Fruit fly (Drosophila melanogaster) whole organism, embryonic: ENCODE data around the gene CG14125.

Experiments used
- Blimp-1 ChIP-seq: fragments of 200-800 bp; sonication (Bioruptor generic); optimal IDR thresholded peaks from 3 replicates; lab custom pipeline; 2018; ENCODE audit warnings: missing biosample characterization, missing genetic modification characterization, mild to moderate bottlenecking, moderate library complexity, missing genetic modification reagents
- CG10274 ChIP-seq: fragments of 200-800 bp; sonication (Bioruptor generic); optimal IDR thresholded peaks from 3 replicates; lab custom pipeline; 2017; ENCODE audit warnings: missing biosample characterization, mild to moderate bottlenecking, missing genetic modification characterization
- CG11247 ChIP-seq: fragments of 200-800 bp; sonication (Bioruptor generic); IDR thresholded peaks from 2 replicates; pipeline ENCODE4 v1.3.6; 2022; ENCODE audit warnings: missing biosample characterization, missing genetic modification characterization
- CG12236 ChIP-seq: fragments of 200-800 bp; sonication (Bioruptor generic); optimal IDR thresholded peaks from 2 replicates; lab custom pipeline; 2016; ENCODE audit warnings: missing biosample characterization, missing genetic modification characterization
- CG13287 ChIP-seq: fragments of 200-800 bp; sonication (Bioruptor generic); IDR thresholded peaks from 2 replicates; pipeline ENCODE4 v1.3.6; 2022; ENCODE audit warnings: missing biosample characterization, missing genetic modification characterization; ENCODE audit not compliant: partially characterized antibody
- CG14860 ChIP-seq: fragments of 200-800 bp; sonication (Bioruptor generic); IDR thresholded peaks from 3 replicates; pipeline ENCODE4 v1.3.6; 2022; ENCODE audit warnings: missing biosample characterization, missing genetic modification characterization; ENCODE audit not compliant: partially characterized antibody
- CG15073 ChIP-seq: fragments of 200-800 bp; sonication (Bioruptor generic); optimal IDR thresholded peaks from 2 replicates; lab custom pipeline; 2016; ENCODE audit warnings: missing biosample characterization, missing genetic modification characterization
- CG15479 ChIP-seq: fragments of 200-800 bp; sonication (Bioruptor generic); optimal IDR thresholded peaks from 3 replicates; lab custom pipeline; 2019; ENCODE audit warnings: missing biosample characterization, mild to moderate bottlenecking, missing genetic modification characterization, moderate library complexity
- CG17328 ChIP-seq: fragments of 200-800 bp; sonication (Bioruptor generic); IDR thresholded peaks from 2 replicates; pipeline ENCODE4 v1.3.6; 2022; ENCODE audit warnings: missing biosample characterization, missing genetic modification characterization
- CG3838 ChIP-seq: fragments of 200-800 bp; sonication (Bioruptor generic); optimal IDR thresholded peaks from 3 replicates; lab custom pipeline; 2016; ENCODE audit warnings: missing biosample characterization, missing genetic modification characterization
- CG6689 ChIP-seq: fragments of 200-800 bp; sonication (Bioruptor generic); IDR thresholded peaks from 2 replicates; pipeline ENCODE4 v1.3.6; 2022; ENCODE audit warnings: missing biosample characterization, missing genetic modification characterization
- CG6854 ChIP-seq: fragments of 200-800 bp; sonication (Bioruptor generic); optimal IDR thresholded peaks from 3 replicates; lab custom pipeline; 2017; ENCODE audit warnings: missing biosample characterization, mild to moderate bottlenecking, missing genetic modification characterization
- CG7271 ChIP-seq: fragments of 200-800 bp; sonication (Bioruptor generic); optimal IDR thresholded peaks from 2 replicates; lab custom pipeline; 2018; ENCODE audit warnings: missing biosample characterization, mild to moderate bottlenecking, missing genetic modification characterization, moderate library complexity
- CG7745 ChIP-seq: fragments of 200-800 bp; sonication (Bioruptor generic); optimal IDR thresholded peaks from 2 replicates; lab custom pipeline; 2018; ENCODE audit warnings: missing biosample characterization, mild to moderate bottlenecking, missing genetic modification characterization, moderate library complexity
- CG7928 ChIP-seq: fragments of 200-800 bp; sonication (Bioruptor generic); optimal IDR thresholded peaks from 2 replicates; lab custom pipeline; 2017; ENCODE audit warnings: missing biosample characterization, mild to moderate bottlenecking, missing genetic modification characterization
- CG8478 ChIP-seq: fragments of >200 bp; optimal IDR thresholded peaks from 2 replicates; lab custom pipeline; 2018
- D ChIP-seq, 2 experiments: fragments of 200-800 bp in 1 of 2; fragments of >200 bp in 1 of 2; sonication (Bioruptor generic) in 1 of 2; optimal IDR thresholded peaks; 2 replicates in 1 of 2; 3 replicates in 1 of 2; lab custom pipeline; 2017; ENCODE audit warnings: mild to moderate bottlenecking in 1 of 2, missing biosample characterization in 1 of 2, missing genetic modification characterization in 1 of 2, missing genetic modification reagents in 1 of 2
- Deaf1 ChIP-seq: fragments of 200-800 bp; optimal IDR thresholded peaks from 3 replicates; lab custom pipeline; 2019; ENCODE audit warnings: missing biosample characterization, mild to moderate bottlenecking, missing genetic modification characterization, moderate library complexity
- Eip74EF ChIP-seq, 2 experiments: fragments of 200-800 bp in 1 of 2; fragments of >200 bp in 1 of 2; sonication (Bioruptor generic) in 1 of 2; optimal IDR thresholded peaks; 2 replicates each; lab custom pipeline; 2017 to 2019; ENCODE audit warnings: missing biosample characterization in 2 of 2, missing genetic modification characterization in 2 of 2, mild to moderate bottlenecking in 1 of 2, moderate library complexity in 1 of 2
- Fer3 ChIP-seq: fragments of 200-800 bp; sonication (Bioruptor generic); optimal IDR thresholded peaks from 2 replicates; lab custom pipeline; 2018; ENCODE audit warnings: missing biosample characterization, mild to moderate bottlenecking, missing genetic modification characterization, moderate library complexity
- Gsc ChIP-seq: fragments of 200-800 bp; sonication (Bioruptor generic); IDR thresholded peaks from 2 replicates; pipeline ENCODE4 v1.3.6; 2022; ENCODE audit warnings: missing biosample characterization, missing genetic modification characterization
- H15 ChIP-seq: fragments of 200-800 bp; sonication (Bioruptor generic); IDR thresholded peaks from 3 replicates; pipeline ENCODE4 v1.3.6; 2022; ENCODE audit warnings: missing biosample characterization, missing genetic modification characterization
- HLH54F ChIP-seq: fragments of 200-800 bp; sonication (Bioruptor generic); optimal IDR thresholded peaks from 3 replicates; lab custom pipeline; 2016; ENCODE audit warnings: missing biosample characterization, missing genetic modification characterization
- Kr ChIP-seq: fragments of 200-800 bp; sonication (Bioruptor generic); optimal IDR thresholded peaks from 2 replicates; lab custom pipeline; 2017; ENCODE audit warnings: missing biosample characterization, mild to moderate bottlenecking, missing genetic modification characterization
- Nf-YA ChIP-seq: fragments of 200-800 bp; sonication (Bioruptor generic); IDR thresholded peaks from 2 replicates; pipeline ENCODE4 v1.3.6; 2022; ENCODE audit warnings: missing biosample characterization, missing genetic modification characterization
- Nf-YB ChIP-seq: fragments of 200-800 bp; sonication (Bioruptor generic); optimal IDR thresholded peaks from 3 replicates; lab custom pipeline; 2019; ENCODE audit warnings: missing biosample characterization, mild to moderate bottlenecking, missing genetic modification characterization, moderate library complexity
- Nf-YC ChIP-seq: fragments of 200-800 bp; optimal IDR thresholded peaks from 3 replicates; lab custom pipeline; 2019; ENCODE audit warnings: missing biosample characterization, mild to moderate bottlenecking, missing genetic modification characterization, moderate library complexity
- NfI ChIP-seq: fragments of 200-800 bp; sonication (Bioruptor generic); optimal IDR thresholded peaks from 3 replicates; lab custom pipeline; 2018; ENCODE audit warnings: missing biosample characterization, mild to moderate bottlenecking, missing genetic modification characterization, moderate library complexity
- PHDP ChIP-seq: fragments of 200-800 bp; sonication (Bioruptor generic); optimal IDR thresholded peaks from 3 replicates; lab custom pipeline; 2018; ENCODE audit warnings: missing biosample characterization, mild to moderate bottlenecking, missing genetic modification characterization, moderate library complexity
- Ptx1 ChIP-seq: fragments of 200-800 bp; sonication (Bioruptor generic); IDR thresholded peaks from 2 replicates; pipeline ENCODE4 v1.3.6; 2022; ENCODE audit warnings: missing biosample characterization, missing genetic modification characterization
- Scr ChIP-seq: fragments of 200-800 bp; sonication (Bioruptor generic); IDR thresholded peaks from 2 replicates; pipeline ENCODE4 v1.3.6; 2022; ENCODE audit warnings: missing biosample characterization, missing genetic modification characterization; ENCODE audit not compliant: partially characterized antibody
- Usf ChIP-seq: fragments of 200-800 bp; sonication (Bioruptor generic); optimal IDR thresholded peaks from 2 replicates; lab custom pipeline; 2017; ENCODE audit warnings: missing genotype, missing biosample characterization, missing genetic modification characterization
- btn ChIP-seq: fragments of 200-800 bp; sonication (Bioruptor generic); optimal IDR thresholded peaks from 2 replicates; lab custom pipeline; 2016; ENCODE audit warnings: missing biosample characterization, missing genetic modification characterization
- cad ChIP-seq: fragments of >200 bp; optimal IDR thresholded peaks from 2 replicates; lab custom pipeline; 2017; ENCODE audit warnings: missing biosample characterization, missing genetic modification characterization
- chinmo ChIP-seq: fragments of 200-800 bp; sonication (Bioruptor generic); IDR thresholded peaks from 4 replicates; pipeline ENCODE4 v1.3.6; 2022; ENCODE audit warnings: missing biosample characterization, missing genetic modification characterization; ENCODE audit not compliant: partially characterized antibody
- dmrt99B ChIP-seq: fragments of 200-800 bp; sonication (Bioruptor generic); optimal IDR thresholded peaks from 2 replicates; lab custom pipeline; 2018; ENCODE audit warnings: missing biosample characterization, mild to moderate bottlenecking, missing genetic modification characterization, moderate library complexity
- ems ChIP-seq: fragments of 200-800 bp; sonication (Bioruptor generic); optimal IDR thresholded peaks from 3 replicates; lab custom pipeline; 2016; ENCODE audit warnings: missing biosample characterization, missing genetic modification characterization
- ewg ChIP-seq: fragments of 200-800 bp; sonication (Bioruptor generic); optimal IDR thresholded peaks from 3 replicates; lab custom pipeline; 2017; ENCODE audit warnings: mild to moderate bottlenecking, missing biosample characterization, missing genetic modification reagents, missing genetic modification characterization
- fd102C ChIP-seq: fragments of 200-800 bp; sonication (Bioruptor generic); optimal IDR thresholded peaks from 2 replicates; lab custom pipeline; 2018; ENCODE audit warnings: missing biosample characterization, mild to moderate bottlenecking, missing genetic modification characterization, moderate library complexity
- ftz-f1 ChIP-seq: fragments of 200-800 bp; sonication (Bioruptor generic); optimal IDR thresholded peaks from 2 replicates; lab custom pipeline; 2016; ENCODE audit warnings: missing biosample characterization, missing genetic modification characterization
- klu ChIP-seq: fragments of 200-800 bp; sonication (Bioruptor generic); IDR thresholded peaks from 2 replicates; pipeline ENCODE4 v1.3.6; 2022; ENCODE audit warnings: missing biosample characterization, missing genetic modification characterization
- mirr ChIP-seq: fragments of 200-800 bp; sonication (Bioruptor generic); optimal IDR thresholded peaks from 3 replicates; lab custom pipeline; 2018; ENCODE audit warnings: missing biosample characterization, mild to moderate bottlenecking, missing genetic modification characterization
- ranshi ChIP-seq: fragments of 200-800 bp; sonication (Bioruptor generic); IDR thresholded peaks from 2 replicates; pipeline ENCODE4 v1.3.6; 2022; ENCODE audit warnings: missing biosample characterization, missing genetic modification characterization
- seq ChIP-seq: fragments of 200-800 bp; sonication (Bioruptor generic); IDR thresholded peaks from 2 replicates; pipeline ENCODE4 v1.3.6; 2022; ENCODE audit warnings: missing biosample characterization, missing genetic modification characterization
- tll ChIP-seq, 2 experiments: fragments of 200-800 bp in 1 of 2; fragments of >200 bp in 1 of 2; sonication (Bioruptor generic) in 1 of 2; optimal IDR thresholded peaks; 2 replicates each; lab custom pipeline; 2017 to 2019; ENCODE audit warnings: missing biosample characterization in 2 of 2, missing genetic modification characterization in 2 of 2, mild to moderate bottlenecking in 1 of 2, moderate library complexity in 1 of 2
- vfl ChIP-seq: fragments of 200-800 bp; sonication (Bioruptor generic); optimal IDR thresholded peaks from 2 replicates; lab custom pipeline; 2016; ENCODE audit warnings: missing biosample characterization, missing genetic modification characterization
- zen ChIP-seq: fragments of 200-800 bp; sonication (Bioruptor generic); optimal IDR thresholded peaks from 3 replicates; lab custom pipeline; 2018; ENCODE audit warnings: missing biosample characterization, mild to moderate bottlenecking, missing genetic modification characterization, moderate library complexity
- zfh2 ChIP-seq: fragments of 200-800 bp; sonication (Bioruptor generic); optimal IDR thresholded peaks from 2 replicates; lab custom pipeline; 2016; ENCODE audit warnings: missing biosample characterization, missing genetic modification characterization

The CG14125 gene

dm6 chr3L:11974605-11975004 is at the start of gene CG14125:
CG14125 (plus strand) TSS chr3L:11974905.
- no peak for TF ChIP-seq CG7928 (GFP tag; lab: Kevin White, UChicago)
- no peak for TF ChIP-seq ftz-f1 (GFP tag; lab: Kevin White, UChicago)
- no peak for TF ChIP-seq Nf-YB
- no peak for TF ChIP-seq Gsc (GFP tag; lab: Robert Waterston, UW)
- TF ChIP-seq CG15073 (GFP tag; lab: Kevin White, UChicago) = no peak
- TF ChIP-seq Ptx1 (GFP tag; lab: Robert Waterston, UW) = no peak
- no peak for TF ChIP-seq fd102C (GFP tag; lab: Kevin White, UChicago)
- TF ChIP-seq dmrt99B (tag; lab: Kevin White, UChicago) = no peak
- no peak for TF ChIP-seq CG10274 (GFP tag; lab: Kevin White, UChicago)
- TF ChIP-seq CG6854 (GFP tag; lab: Kevin White, UChicago) = no peak
- no peak for TF ChIP-seq seq (GFP tag; lab: Robert Waterston, UW)
- no peak for TF ChIP-seq ewg
- no peak for TF ChIP-seq H15 (GFP tag; lab: Robert Waterston, UW)
- TF ChIP-seq CG7745 (tag; lab: Kevin White, UChicago) = no peak
- no peak for TF ChIP-seq zfh2 (GFP tag; lab: Kevin White, UChicago)
- no peak for TF ChIP-seq Usf
- TF ChIP-seq Fer3 (tag; lab: Kevin White, UChicago) = no peak

- peak; percentile 79 for TF ChIP-seq CG15479 (GFP tag; lab: Kevin White, UChicago)
- TF ChIP-seq cad = peak; percentile 99
- peak; percentile 41 for TF ChIP-seq D (optimal IDR thresholded peaks at IDR 0.05; lab: Kevin White, UChicago)
- no peak for TF ChIP-seq D (GFP tag; optimal IDR thresholded peaks at IDR 0.05; lab: Kevin White, UChicago)
- no peak for TF ChIP-seq NfI
- TF ChIP-seq CG13287 (GFP tag; lab: Robert Waterston, UW) = no peak
- peak; percentile 90 for TF ChIP-seq zen (tag; lab: Kevin White, UChicago)
- TF ChIP-seq klu (GFP tag; lab: Robert Waterston, UW) = no peak
- TF ChIP-seq Kr = peak; percentile 44
- TF ChIP-seq Deaf1 (tag; lab: Kevin White, UChicago) = no peak
- no peak for TF ChIP-seq CG12236 (GFP tag; lab: Kevin White, UChicago)
- no peak for TF ChIP-seq PHDP (tag; lab: Kevin White, UChicago)
- peak; percentile 91 for TF ChIP-seq CG7271 (tag; lab: Kevin White, UChicago)
- 0 out of 2 replicates have a peak, but pooled peaks have one; percentile 2 for TF ChIP-seq CG11247 (GFP tag; lab: Robert Waterston, UW)
- TF ChIP-seq Eip74EF (GFP tag; optimal IDR thresholded peaks at IDR 0.05; lab: Kevin White, UChicago) = no peak
- TF ChIP-seq tll (GFP tag; optimal IDR thresholded peaks at IDR 0.05; lab: Kevin White, UChicago) = peak in 1 of 2 experiments; percentile 81
- TF ChIP-seq, all 482 proteins: peak for 8
Observed at dm6 chr3L:11925382-11925781, 49.3 kb upstream of the CG14125 start.

dm6 chr3L:11927287-11927743 is 47.4 kb upstream of the CG14125 start, which contains the start of gene byn:
byn (plus strand) TSS chr3L:11927693.
- TF ChIP-seq ems (GFP tag; lab: Kevin White, UChicago) = no peak
- TF ChIP-seq btn = no peak
- peak; percentile 45; the same call in 1 of the 2 replicates for TF ChIP-seq Nf-YA
- TF ChIP-seq CG3838 (GFP tag; lab: Kevin White, UChicago) = no peak
- no peak for TF ChIP-seq CG17328
- TF ChIP-seq mirr (GFP tag; lab: Kevin White, UChicago) = no peak
- TF ChIP-seq CG14860 (GFP tag; lab: Robert Waterston, UW) = no peak
- peak; percentile 44 for TF ChIP-seq CG8478 (lab: Kevin White, UChicago)
- TF ChIP-seq Blimp-1 = no peak
- TF ChIP-seq CG6854 (GFP tag; lab: Kevin White, UChicago) = no peak
- no peak for TF ChIP-seq CG6689
- 0 out of 2 replicates have a peak, but pooled peaks have one; percentile 11 for TF ChIP-seq Scr (GFP tag; lab: Robert Waterston, UW)
- 0 out of 2 replicates have a peak, but pooled peaks have one; percentile 16 for TF ChIP-seq ranshi (GFP tag; lab: Robert Waterston, UW)
- no peak for TF ChIP-seq HLH54F (GFP tag; lab: Kevin White, UChicago)
- TF ChIP-seq Nf-YC (tag; lab: Kevin White, UChicago) = peak; percentile 95
- TF ChIP-seq vfl (GFP tag; lab: Kevin White, UChicago) = peak; percentile 5
- 0 out of 4 replicates have a peak, but pooled peaks have one; percentile 31 for TF ChIP-seq chinmo
